Worm (Caenorhabditis elegans): ENCODE results near the gene ZC21.8.

The ZC21.8 gene

ce11 chrIII:8490254-8490653 lies 29.5 kb downstream of the ZC21.8 start, which contains the start of the genes ess-2 and F42H10.2 (continued):
- TF ChIP-seq dmd-9 (GFP tag; IDR thresholded peaks at IDR 0.05) (no peak), jun-1 (tag; optimal IDR thresholded peaks at IDR 0.05) (no peak), egl-27 (tag; optimal IDR thresholded peaks at IDR 0.05) (no peak), ZK546.5 (tag; optimal IDR thresholded peaks at IDR 0.05) (no peak), spr-1 (tag; optimal IDR thresholded peaks at IDR 0.05) (no peak), zfp-3 (GFP tag; conservative IDR thresholded peaks at IDR 0.05) (no peak), lin-13 (GFP tag; optimal IDR thresholded peaks at IDR 0.05) (no peak), ceh-20 (GFP tag; IDR thresholded peaks at IDR 0.05) (no peak), nhr-6 (tag; optimal IDR thresholded peaks at IDR 0.05) (peak; percentile 4), ZK337.2 (GFP tag; IDR thresholded peaks at IDR 0.05) (no peak), T20F7.1 (GFP tag; optimal IDR thresholded peaks at IDR 0.05) (peak; percentile 97), D1046.2 (GFP tag; IDR thresholded peaks at IDR 0.05) (no peak)

ce11 chrIII:8483853-8484252 lies 35.9 kb downstream of the ZC21.8 start, which contains the start of gene F42H10.3:
Gene F42H10.3, plus strand, starts transcription at chrIII:8484153.
- TF ChIP-seq nhr-41 (GFP tag; IDR thresholded peaks at IDR 0.05) (no peak), ama-1 (optimal IDR thresholded peaks at IDR 0.05) (no peak), duxl-1 (tag; optimal IDR thresholded peaks at IDR 0.05; ENCODE audit: poor library complexity) (no peak), aly-2 (tag; optimal IDR thresholded peaks at IDR 0.05) (no peak), unc-130 (GFP tag; optimal IDR thresholded peaks at IDR 0.05) (no peak), daf-12 (tag; optimal IDR thresholded peaks at IDR 0.05) (no peak), F49E8.2 (tag; optimal IDR thresholded peaks at IDR 0.05; ENCODE audit: borderline replicate concordance) (no peak), lin-15B (tag; optimal IDR thresholded peaks at IDR 0.05) (no peak), ceh-62 (tag; optimal IDR thresholded peaks at IDR 0.05) (no peak), Y105C5A.15 (GFP tag; IDR thresholded peaks at IDR 0.05) (no peak), dve-1 (tag; optimal IDR thresholded peaks at IDR 0.05; ENCODE audit: insufficient read depth) (no peak)

ce11 chrIII:8480355-8480754 lies 39.4 kb downstream of the ZC21.8 start, which contains the start of gene F42H10.6:
Gene F42H10.6, minus strand, starts transcription at chrIII:8480455.
- no peak for TF ChIP-seq nhr-48 (tag; optimal IDR thresholded peaks at IDR 0.05)
- TF ChIP-seq ceh-32 (tag; optimal IDR thresholded peaks at IDR 0.05; ENCODE audit: poor library complexity), result no peak
- no peak for TF ChIP-seq madf-9 (GFP tag; conservative IDR thresholded peaks at IDR 0.05)
- no peak for TF ChIP-seq F44E2.7 (GFP tag; IDR thresholded peaks at IDR 0.05)
- TF ChIP-seq daf-12 (tag; optimal IDR thresholded peaks at IDR 0.05), result no peak
- TF ChIP-seq skn-1 (tag; optimal IDR thresholded peaks at IDR 0.05), result no peak
- TF ChIP-seq nhr-42 (GFP tag; IDR thresholded peaks at IDR 0.05), result no peak
- TF ChIP-seq nhr-102 (tag; optimal IDR thresholded peaks at IDR 0.05), result no peak
- no peak for TF ChIP-seq ceh-44 (GFP tag; IDR thresholded peaks at IDR 0.05)
- TF ChIP-seq nhr-11 (tag; optimal IDR thresholded peaks at IDR 0.05), result no peak
- no peak for TF ChIP-seq egl-43 (GFP tag; IDR thresholded peaks at IDR 0.05)
- TF ChIP-seq snpc-4 (tag; optimal IDR thresholded peaks at IDR 0.05), result no peak

- TF ChIP-seq lin-1 (GFP tag; IDR thresholded peaks at IDR 0.05), result peak; percentile 15; the same call in 1 of the 2 replicates
- TF ChIP-seq lim-7 (GFP tag; IDR thresholded peaks at IDR 0.05), result no peak
- peak; percentile 42 for TF ChIP-seq hlh-11 (tag; optimal IDR thresholded peaks at IDR 0.05)
- TF ChIP-seq mdt-29 (GFP tag; IDR thresholded peaks at IDR 0.05), result no peak
- TF ChIP-seq fos-1 (tag; optimal IDR thresholded peaks at IDR 0.05), result no peak
- TF ChIP-seq unc-62 (GFP tag; optimal IDR thresholded peaks at IDR 0.05 in 1 of 2), result peak in 1 of 2 experiments; percentile 48
- no peak for TF ChIP-seq unc-62 (tag; optimal IDR thresholded peaks at IDR 0.05)
- TF ChIP-seq dmd-6 (GFP tag; IDR thresholded peaks at IDR 0.05), result peak; percentile 61
- no peak for TF ChIP-seq ceh-32 (tag; optimal IDR thresholded peaks at IDR 0.05; ENCODE audit: poor library complexity)
- TF ChIP-seq skn-1 (tag; optimal IDR thresholded peaks at IDR 0.05), result no peak
- TF ChIP-seq T20F7.1 (GFP tag; optimal IDR thresholded peaks at IDR 0.05), result peak; percentile 3
- TF ChIP-seq lin-29 (GFP tag; IDR thresholded peaks at IDR 0.05), result no peak
- TF ChIP-seq hmg-1.1 (GFP tag; IDR thresholded peaks at IDR 0.05), result no peak
- TF ChIP-seq nhr-28 (tag; optimal IDR thresholded peaks at IDR 0.05), result peak; percentile 16
- TF ChIP-seq lin-38 (GFP tag; IDR thresholded peaks at IDR 0.05), result peak; percentile 64
- peak; percentile 24 for TF ChIP-seq pqm-1 (tag; optimal IDR thresholded peaks at IDR 0.05)
Measured at ce11 chrIII:8479322-8479864, 40.4 kb downstream of the ZC21.8 start.
